Fruit fly (Drosophila melanogaster) S2 (cell line): ENCODE measurements around the gene CG1607.

Experiments
- CG8478 ChIP-seq: fragments of >200 bp; optimal IDR thresholded peaks from 2 replicates; lab custom pipeline; 2018
- CTCF ChIP-seq, 2 experiments: fragments of >200 bp; optimal IDR thresholded peaks; 2 replicates each; lab custom pipeline; 2018

Gene CG1607

dm6 chr3R:31381861-31382260 lies at the start of gene CG1607:
Gene CG1607 (plus strand): TSS chr3R:31382109.
- TF ChIP-seq CTCF (optimal IDR thresholded peaks at IDR 0.05; lab: Kevin White, UChicago), result no peak
- TF ChIP-seq CG8478, result no peak

- TF ChIP-seq CG8478 (no peak), CTCF (optimal IDR thresholded peaks at IDR 0.05; lab: Kevin White, UChicago) (no peak)
These were observed 45.6 kb upstream of the CG1607 start for dm6 chr3R:31336291-31336690.

dm6 chr3R:31339818-31340217 lies 42.1 kb upstream of the CG1607 start:
- no peak for TF ChIP-seq CG8478
- no peak for TF ChIP-seq CTCF (optimal IDR thresholded peaks at IDR 0.05; lab: Kevin White, UChicago)

dm6 chr3R:31340769-31341168 lies 41.1 kb upstream of the CG1607 start:
- no peak for TF ChIP-seq CG8478
- no peak for TF ChIP-seq CTCF (optimal IDR thresholded peaks at IDR 0.05; lab: Kevin White, UChicago)

dm6 chr3R:31342574-31342973 lies 39.3 kb upstream of the CG1607 start:
- TF ChIP-seq CTCF (optimal IDR thresholded peaks at IDR 0.05; lab: Kevin White, UChicago), result no peak
- TF ChIP-seq CG8478, result no peak

dm6 chr3R:31345626-31346025 lies 36.3 kb upstream of the CG1607 start:
- TF ChIP-seq CG8478, result no peak
- no peak for TF ChIP-seq CTCF (optimal IDR thresholded peaks at IDR 0.05; lab: Kevin White, UChicago)

dm6 chr3R:31346657-31347056 lies 35.3 kb upstream of the CG1607 start:
- TF ChIP-seq CG8478 (no peak), CTCF (optimal IDR thresholded peaks at IDR 0.05; lab: Kevin White, UChicago) (no peak)

dm6 chr3R:31363615-31364014 lies 18.3 kb upstream of the CG1607 start:
- TF ChIP-seq CG8478 (no peak), CTCF (optimal IDR thresholded peaks at IDR 0.05; lab: Kevin White, UChicago) (no peak)

- TF ChIP-seq CG8478 (no peak), CTCF (optimal IDR thresholded peaks at IDR 0.05; lab: Kevin White, UChicago) (no peak)
These were observed 12.9 kb upstream of the CG1607 start for dm6 chr3R:31369054-31369453.

dm6 chr3R:31370204-31370603 lies 11.7 kb upstream of the CG1607 start:
- TF ChIP-seq CTCF (optimal IDR thresholded peaks at IDR 0.05; lab: Kevin White, UChicago), result no peak
- no peak for TF ChIP-seq CG8478

dm6 chr3R:31372127-31372526 lies 9.8 kb upstream of the CG1607 start, which contains the start of gene gskt:
Gene gskt (plus strand): TSS chr3R:31372427.
- TF ChIP-seq CG8478 (no peak), CTCF (optimal IDR thresholded peaks at IDR 0.05; lab: Kevin White, UChicago) (no peak)

- TF ChIP-seq CG8478 (no peak), CTCF (optimal IDR thresholded peaks at IDR 0.05; lab: Kevin White, UChicago) (no peak)
These were observed 1.4 kb upstream of the CG1607 start for dm6 chr3R:31380489-31380888.

dm6 chr3R:31381216-31381688 lies 657 bp upstream of the CG1607 start:
- TF ChIP-seq CG8478, result no peak
- peak; percentile 36 to 68 for TF ChIP-seq CTCF (optimal IDR thresholded peaks at IDR 0.05; lab: Kevin White, UChicago)

- TF ChIP-seq CG8478 (no peak), CTCF (optimal IDR thresholded peaks at IDR 0.05; lab: Kevin White, UChicago) (no peak)
These were observed 2.2 kb downstream of the CG1607 start for dm6 chr3R:31384108-31384507.

- TF ChIP-seq CG8478 (no peak), CTCF (optimal IDR thresholded peaks at IDR 0.05; lab: Kevin White, UChicago) (no peak)
These were observed 4.0 kb downstream of the CG1607 start for dm6 chr3R:31385820-31386330.

- TF ChIP-seq CG8478 (no peak), CTCF (optimal IDR thresholded peaks at IDR 0.05; lab: Kevin White, UChicago) (no peak)
These were observed 11.5 kb downstream of the CG1607 start, which contains the start of gene CG31204 for dm6 chr3R:31393427-31393826. Gene CG31204 (minus strand): TSS chr3R:31393527.

dm6 chr3R:31395222-31395831 lies 13.4 kb downstream of the CG1607 start, which contains the start of the genes Ugt35D1 and Gcn2:
Gene Ugt35D1 (minus strand): TSS chr3R:31395304.
Gene Gcn2 (plus strand): TSS chr3R:31395660.
- no peak for TF ChIP-seq CG8478
- TF ChIP-seq CTCF (optimal IDR thresholded peaks at IDR 0.05; lab: Kevin White, UChicago), result peak in 1 of 2 experiments; percentile 15
